Worm (Caenorhabditis elegans): ENCODE measurements around the gene R08C7.8.

ce11 chrIV:4437825-4438224, 3.5 kb upstream of the R08C7.8 start:
- no peak for TF ChIP-seq ztf-11 (tag; optimal IDR thresholded peaks at IDR 0.05)
- no peak for TF ChIP-seq blmp-1 (tag; optimal IDR thresholded peaks at IDR 0.05)
- TF ChIP-seq nhr-28 (tag; optimal IDR thresholded peaks at IDR 0.05), result no peak
- TF ChIP-seq ceh-39 (tag; optimal IDR thresholded peaks at IDR 0.05), result no peak
- TF ChIP-seq flh-1 (GFP tag; optimal IDR thresholded peaks at IDR 0.05), result no peak
- no peak for TF ChIP-seq mab-5 (tag; optimal IDR thresholded peaks at IDR 0.05)
- TF ChIP-seq mep-1 (tag; optimal IDR thresholded peaks at IDR 0.05), result no peak
- no peak for TF ChIP-seq tbx-8 (GFP tag; optimal IDR thresholded peaks at IDR 0.05)
- TF ChIP-seq nhr-76 (tag; optimal IDR thresholded peaks at IDR 0.05), result no peak
